Fruit fly (Drosophila melanogaster) whole organism, embryonic: ENCODE data around the gene ftz.

Experiments
- Bgb ChIP-seq: fragments of 200-800 bp; sonication (Bioruptor generic); IDR thresholded peaks from 2 replicates; pipeline ENCODE4 v1.3.6; 2022; ENCODE audit warnings: missing biosample characterization, missing genetic modification characterization; ENCODE audit not compliant: partially characterized antibody
- BtbVII ChIP-seq: fragments of 200-800 bp; sonication (Bioruptor generic); optimal IDR thresholded peaks from 3 replicates; lab custom pipeline; 2017; ENCODE audit warnings: missing biosample characterization, mild to moderate bottlenecking, missing genetic modification characterization
- CG10321 ChIP-seq: fragments of 200-800 bp; sonication (Bioruptor generic); IDR thresholded peaks from 2 replicates; pipeline ENCODE4 v1.3.6; 2022; ENCODE audit warnings: missing biosample characterization, missing genetic modification characterization
- CG11247 ChIP-seq: fragments of 200-800 bp; sonication (Bioruptor generic); IDR thresholded peaks from 2 replicates; pipeline ENCODE4 v1.3.6; 2022; ENCODE audit warnings: missing biosample characterization, missing genetic modification characterization
- CG11398 ChIP-seq: fragments of 200-800 bp; sonication (Bioruptor generic); optimal IDR thresholded peaks from 2 replicates; lab custom pipeline; 2016; ENCODE audit warnings: missing biosample characterization, missing genetic modification characterization
- CG11456 ChIP-seq: fragments of 200-800 bp; sonication (Bioruptor generic); IDR thresholded peaks from 3 replicates; pipeline ENCODE4 v1.3.6; 2022; ENCODE audit warnings: missing biosample characterization, missing genetic modification characterization
- CG12071 ChIP-seq: fragments of 200-800 bp; sonication (Bioruptor generic); optimal IDR thresholded peaks from 3 replicates; lab custom pipeline; 2018; ENCODE audit warnings: missing biosample characterization, mild to moderate bottlenecking, missing genetic modification characterization
- CG13894 ChIP-seq: fragments of 200-800 bp; sonication (Bioruptor generic); optimal IDR thresholded peaks from 3 replicates; lab custom pipeline; 2018; ENCODE audit warnings: missing biosample characterization, mild to moderate bottlenecking, missing genetic modification characterization, moderate library complexity
- CG14860 ChIP-seq: fragments of 200-800 bp; sonication (Bioruptor generic); IDR thresholded peaks from 3 replicates; pipeline ENCODE4 v1.3.6; 2022; ENCODE audit warnings: missing biosample characterization, missing genetic modification characterization; ENCODE audit not compliant: partially characterized antibody
- CG15479 ChIP-seq: fragments of 200-800 bp; sonication (Bioruptor generic); optimal IDR thresholded peaks from 3 replicates; lab custom pipeline; 2019; ENCODE audit warnings: missing biosample characterization, mild to moderate bottlenecking, missing genetic modification characterization, moderate library complexity
- CG1602 ChIP-seq: fragments of 200-800 bp; sonication (Bioruptor generic); optimal IDR thresholded peaks from 3 replicates; lab custom pipeline; 2016; ENCODE audit warnings: missing biosample characterization, missing genetic modification characterization
- CG16779 ChIP-seq: fragments of 200-800 bp; sonication (Bioruptor generic); IDR thresholded peaks from 2 replicates; pipeline ENCODE4 v1.3.6; 2022; ENCODE audit warnings: missing biosample characterization, missing genetic modification characterization
- CG17829 ChIP-seq: fragments of 200-800 bp; optimal IDR thresholded peaks from 2 replicates; lab custom pipeline; 2019; ENCODE audit warnings: missing biosample characterization, mild to moderate bottlenecking, missing genetic modification characterization, moderate library complexity
- CG3407 ChIP-seq: fragments of 200-800 bp; sonication (Bioruptor generic); optimal IDR thresholded peaks from 2 replicates; lab custom pipeline; 2018; ENCODE audit warnings: missing biosample characterization, mild to moderate bottlenecking, missing genetic modification characterization
- CG3726 ChIP-seq: fragments of 200-800 bp; sonication (Bioruptor generic); IDR thresholded peaks from 3 replicates; pipeline ENCODE4, ENCODE4 v1.3.6; 2022; ENCODE audit warnings: missing biosample characterization, missing genetic modification characterization
- CG3838 ChIP-seq: fragments of 200-800 bp; sonication (Bioruptor generic); optimal IDR thresholded peaks from 3 replicates; lab custom pipeline; 2016; ENCODE audit warnings: missing biosample characterization, missing genetic modification characterization
- CG3995 ChIP-seq: fragments of 200-800 bp; sonication (Bioruptor generic); optimal IDR thresholded peaks from 3 replicates; lab custom pipeline; 2016; ENCODE audit warnings: missing biosample characterization, missing genetic modification characterization
- CG42726 ChIP-seq: fragments of 200-800 bp; sonication (Bioruptor generic); IDR thresholded peaks from 2 replicates; pipeline ENCODE4 v1.3.6; 2022; ENCODE audit warnings: missing biosample characterization, missing genetic modification characterization; ENCODE audit not compliant: partially characterized antibody
- CG7271 ChIP-seq: fragments of 200-800 bp; sonication (Bioruptor generic); optimal IDR thresholded peaks from 2 replicates; lab custom pipeline; 2018; ENCODE audit warnings: missing biosample characterization, mild to moderate bottlenecking, missing genetic modification characterization, moderate library complexity
- CG7745 ChIP-seq: fragments of 200-800 bp; sonication (Bioruptor generic); optimal IDR thresholded peaks from 2 replicates; lab custom pipeline; 2018; ENCODE audit warnings: missing biosample characterization, mild to moderate bottlenecking, missing genetic modification characterization, moderate library complexity
- Chrac-16 ChIP-seq: fragments of 200-800 bp; sonication (Bioruptor generic); optimal IDR thresholded peaks from 3 replicates; lab custom pipeline; 2016; ENCODE audit warnings: missing biosample characterization, missing genetic modification characterization
- Fer2 ChIP-seq: fragments of 200-800 bp; sonication (Bioruptor generic); optimal IDR thresholded peaks from 2 replicates; lab custom pipeline; 2018; ENCODE audit warnings: missing biosample characterization, mild to moderate bottlenecking, missing genetic modification characterization, moderate library complexity
- Kr ChIP-seq: fragments of 200-800 bp; sonication (Bioruptor generic); optimal IDR thresholded peaks from 2 replicates; lab custom pipeline; 2017; ENCODE audit warnings: missing biosample characterization, mild to moderate bottlenecking, missing genetic modification characterization
- MBD-R2 ChIP-seq: fragments of 200-800 bp; sonication (Bioruptor generic); IDR thresholded peaks from 2 replicates; pipeline ENCODE4 v1.3.6; 2022; ENCODE audit warnings: missing biosample characterization, missing genetic modification characterization
- Opbp ChIP-seq: fragments of 200-800 bp; sonication (Bioruptor generic); IDR thresholded peaks from 3 replicates; pipeline ENCODE4 v1.3.6; 2022; ENCODE audit warnings: missing biosample characterization, missing genetic modification characterization; ENCODE audit not compliant: partially characterized antibody
- Rx ChIP-seq: fragments of 200-800 bp; sonication (Bioruptor generic); IDR thresholded peaks from 2 replicates; pipeline ENCODE4 v1.3.6; 2022; ENCODE audit warnings: missing biosample characterization, missing genetic modification characterization
- Ssrp ChIP-seq: fragments of 200-800 bp; sonication (Bioruptor generic); optimal IDR thresholded peaks from 2 replicates; lab custom pipeline; 2018; ENCODE audit warnings: missing biosample characterization, mild to moderate bottlenecking, missing genetic modification characterization, moderate library complexity
- az2 ChIP-seq: fragments of 200-800 bp; sonication (Bioruptor generic); optimal IDR thresholded peaks from 3 replicates; lab custom pipeline; 2016; ENCODE audit warnings: missing biosample characterization, missing genetic modification characterization
- btn ChIP-seq: fragments of 200-800 bp; sonication (Bioruptor generic); optimal IDR thresholded peaks from 2 replicates; lab custom pipeline; 2016; ENCODE audit warnings: missing biosample characterization, missing genetic modification characterization
- cad ChIP-seq: fragments of >200 bp; optimal IDR thresholded peaks from 2 replicates; lab custom pipeline; 2017; ENCODE audit warnings: missing biosample characterization, missing genetic modification characterization
- da ChIP-seq: fragments of 200-800 bp; sonication (Bioruptor generic); optimal IDR thresholded peaks from 2 replicates; lab custom pipeline; 2016; ENCODE audit warnings: missing biosample characterization, missing genetic modification characterization
- dimm ChIP-seq: fragments of 200-800 bp; sonication (Bioruptor generic); IDR thresholded peaks from 2 replicates; pipeline ENCODE4 v1.3.6; 2022; ENCODE audit warnings: missing biosample characterization, missing genetic modification characterization
- dmrt11E ChIP-seq: fragments of 200-800 bp; sonication (Bioruptor generic); optimal IDR thresholded peaks from 3 replicates; lab custom pipeline; 2018; ENCODE audit warnings: missing biosample characterization, mild to moderate bottlenecking, missing genetic modification characterization, moderate library complexity
- fd3F ChIP-seq: fragments of 200-800 bp; sonication (Bioruptor generic); optimal IDR thresholded peaks from 2 replicates; lab custom pipeline; 2018; ENCODE audit warnings: missing biosample characterization, mild to moderate bottlenecking, missing genetic modification characterization, moderate library complexity
- inv ChIP-seq: fragments of 200-800 bp; sonication (Bioruptor generic); IDR thresholded peaks from 2 replicates; pipeline ENCODE4 v1.3.6; 2022; ENCODE audit warnings: missing biosample characterization, missing genetic modification characterization; ENCODE audit not compliant: partially characterized antibody
- knrl ChIP-seq: fragments of 200-800 bp; sonication (Bioruptor generic); IDR thresholded peaks from 3 replicates; pipeline ENCODE4 v1.3.6; 2022; ENCODE audit warnings: missing biosample characterization, missing genetic modification characterization; ENCODE audit not compliant: partially characterized antibody
- mirr ChIP-seq: fragments of 200-800 bp; sonication (Bioruptor generic); optimal IDR thresholded peaks from 3 replicates; lab custom pipeline; 2018; ENCODE audit warnings: missing biosample characterization, mild to moderate bottlenecking, missing genetic modification characterization
- nerfin-1 ChIP-seq: fragments of 200-800 bp; sonication (Bioruptor generic); optimal IDR thresholded peaks from 3 replicates; lab custom pipeline; 2019; ENCODE audit warnings: missing biosample characterization, mild to moderate bottlenecking, missing genetic modification characterization, moderate library complexity
- odd ChIP-seq: fragments of 200-800 bp; sonication (Bioruptor generic); optimal IDR thresholded peaks from 2 replicates; lab custom pipeline; 2017; ENCODE audit warnings: missing biosample characterization, mild to moderate bottlenecking, missing genetic modification characterization
- salm ChIP-seq: fragments of 200-800 bp; sonication (Bioruptor generic); optimal IDR thresholded peaks from 2 replicates; lab custom pipeline; 2018; ENCODE audit warnings: missing biosample characterization, mild to moderate bottlenecking, missing genetic modification characterization
- slp2 ChIP-seq: fragments of 200-800 bp; sonication (Bioruptor generic); optimal IDR thresholded peaks from 2 replicates; lab custom pipeline; 2016; ENCODE audit warnings: missing biosample characterization, missing genetic modification characterization
- tll ChIP-seq, 2 experiments: fragments of 200-800 bp in 1 of 2; fragments of >200 bp in 1 of 2; sonication (Bioruptor generic) in 1 of 2; optimal IDR thresholded peaks; 2 replicates each; lab custom pipeline; 2017 to 2019; ENCODE audit warnings: missing biosample characterization in 2 of 2, missing genetic modification characterization in 2 of 2, mild to moderate bottlenecking in 1 of 2, moderate library complexity in 1 of 2
- vvl ChIP-seq: fragments of 200-800 bp; sonication (Bioruptor generic); IDR thresholded peaks from 2 replicates; pipeline ENCODE4 v1.3.6; 2022; ENCODE audit warnings: missing biosample characterization, missing genetic modification characterization
- zen ChIP-seq: fragments of 200-800 bp; sonication (Bioruptor generic); optimal IDR thresholded peaks from 3 replicates; lab custom pipeline; 2018; ENCODE audit warnings: missing biosample characterization, mild to moderate bottlenecking, missing genetic modification characterization, moderate library complexity

The ftz gene

dm6 chr3R:6857425-6857824 is 6.7 kb upstream of the ftz start:
- TF ChIP-seq da (GFP tag; lab: Kevin White, UChicago) (no peak), CG13894 (tag; lab: Kevin White, UChicago) (no peak), Chrac-16 (GFP tag; lab: Kevin White, UChicago) (no peak), CG7745 (tag; lab: Kevin White, UChicago) (no peak), vvl (no peak), CG1602 (no peak), CG11247 (no peak), Rx (GFP tag; lab: Robert Waterston, UW) (no peak), CG7271 (tag; lab: Kevin White, UChicago) (peak; percentile 97), cad (peak; percentile 98), CG14860 (no peak), CG3838 (GFP tag; lab: Kevin White, UChicago) (no peak)
- TF ChIP-seq, all 482 proteins: peak for 2

DNA sequence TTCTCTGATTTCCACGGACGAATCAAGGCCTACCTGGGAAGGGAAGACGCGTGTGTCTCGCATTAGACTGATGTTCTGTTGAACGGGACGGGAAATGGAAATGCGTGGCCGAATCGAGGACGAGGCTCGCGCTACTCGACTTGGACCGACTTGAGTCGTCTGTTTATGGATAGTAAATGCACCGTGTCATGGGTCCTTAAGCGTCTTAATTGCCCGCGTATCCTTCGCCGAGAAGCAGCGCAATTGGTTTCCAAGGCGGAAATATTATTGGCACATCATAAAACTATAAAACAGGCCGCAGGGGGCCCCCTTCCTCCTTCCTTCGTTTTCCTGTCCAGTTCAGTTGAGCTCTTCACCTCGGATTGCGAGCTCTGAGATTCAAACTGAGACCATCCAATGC is 5.1 kb upstream of the ftz start:
- TF ChIP-seq dimm (GFP tag; lab: Robert Waterston, UW) (no peak), CG3995 (GFP tag; lab: Kevin White, UChicago) (no peak), CG10321 (GFP tag; lab: Robert Waterston, UW) (no peak), cad (peak; percentile 99), zen (tag; lab: Kevin White, UChicago) (peak; percentile 93), CG11398 (GFP tag; lab: Kevin White, UChicago) (no peak), btn (GFP tag; lab: Kevin White, UChicago) (no peak), CG3407 (GFP tag; lab: Kevin White, UChicago) (no peak), tll (GFP tag; optimal IDR thresholded peaks at IDR 0.05; lab: Kevin White, UChicago) (peak in 1 of 2 experiments; percentile 92), fd3F (no peak), CG11456 (no peak), Ssrp (tag; lab: Kevin White, UChicago) (no peak), Kr (GFP tag; lab: Kevin White, UChicago) (no peak), Opbp (GFP tag; lab: Robert Waterston, UW) (0 out of 3 replicates have a peak, but pooled peaks have one; percentile 11), CG7271 (tag; lab: Kevin White, UChicago) (peak; percentile 67), CG15479 (GFP tag; lab: Kevin White, UChicago) (peak; percentile 53), mirr (GFP tag; lab: Kevin White, UChicago) (no peak)

DNA sequence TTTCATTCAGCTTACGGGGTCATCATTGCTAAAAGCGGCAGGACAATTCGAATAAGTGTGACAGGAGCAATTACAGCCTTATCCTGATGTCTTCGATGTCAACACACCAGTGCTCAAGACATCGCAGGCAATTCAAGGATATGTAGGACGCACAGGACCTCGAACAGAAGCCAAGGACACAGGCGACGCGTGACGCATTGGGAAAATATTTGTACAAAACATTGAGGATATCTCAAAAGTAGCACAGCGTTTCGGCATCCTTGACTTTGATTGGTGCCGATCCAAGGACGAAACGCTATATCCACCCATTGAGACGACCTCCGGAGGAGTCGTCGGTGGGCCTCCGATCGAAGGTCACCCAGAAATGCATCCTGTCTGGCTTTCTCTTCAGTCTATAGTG is 4.1 kb upstream of the ftz start:
- TF ChIP-seq cad: peak; percentile 35
- TF ChIP-seq zen (tag; lab: Kevin White, UChicago): peak; percentile 54
- TF ChIP-seq Fer2 (tag; lab: Kevin White, UChicago): no peak
- no peak for TF ChIP-seq knrl (GFP tag; lab: Robert Waterston, UW)
- TF ChIP-seq BtbVII (GFP tag; lab: Kevin White, UChicago): no peak
- TF ChIP-seq CG12071 (GFP tag; lab: Kevin White, UChicago): no peak
- no peak for TF ChIP-seq CG16779
- TF ChIP-seq Bgb (GFP tag; lab: Robert Waterston, UW): no peak
- TF ChIP-seq slp2: no peak
- TF ChIP-seq tll (GFP tag; optimal IDR thresholded peaks at IDR 0.05; lab: Kevin White, UChicago): peak in 1 of 2 experiments; percentile 82
- TF ChIP-seq dmrt11E (tag; lab: Kevin White, UChicago): no peak
- TF ChIP-seq az2 (GFP tag; lab: Kevin White, UChicago): no peak
- TF ChIP-seq odd: no peak
- TF ChIP-seq nerfin-1 (tag; lab: Kevin White, UChicago): no peak
- no peak for TF ChIP-seq CG14860
- TF ChIP-seq CG17829 (tag; lab: Kevin White, UChicago): no peak
- TF ChIP-seq MBD-R2: no peak
- no peak for TF ChIP-seq inv
- no peak for TF ChIP-seq CG42726 (GFP tag; lab: Robert Waterston, UW)
- no peak for TF ChIP-seq salm (tag; lab: Kevin White, UChicago)
- no peak for TF ChIP-seq CG3726 (GFP tag; lab: Robert Waterston, UW)
- TF ChIP-seq, all 482 proteins: peak for 3
